Worm (Caenorhabditis elegans) whole organism, L2 larva: ENCODE measurements around the gene col-94.

Source experiments
- R02D3.7 ChIP-seq: fragments of 150-350 bp; optimal IDR thresholded peaks from 2 replicates; lab custom pipeline; 2014; ENCODE audit warnings: missing biosample characterization, missing genetic modification characterization
- ama-1 ChIP-seq: fragments of 150-350 bp; optimal IDR thresholded peaks from 2 replicates; lab custom pipeline; 2018; ENCODE audit warnings: inconsistent platforms
- egl-27 ChIP-seq: sonication (generic microtip); optimal IDR thresholded peaks from 3 replicates; lab custom pipeline; 2017; ENCODE audit warnings: missing biosample characterization, missing genetic modification reagents, missing genetic modification characterization
- lsy-2 ChIP-seq, 2 experiments: fragments of 150-350 bp in 1 of 2; sonication (generic microtip) in 1 of 2; optimal IDR thresholded peaks; 2 replicates each; lab custom pipeline; 2014 to 2017; ENCODE audit warnings: missing biosample characterization in 2 of 2, missing genetic modification characterization in 2 of 2
- nhr-12 ChIP-seq: fragments of 150-350 bp; optimal IDR thresholded peaks from 2 replicates; lab custom pipeline; 2014; ENCODE audit warnings: missing biosample characterization, missing genetic modification characterization
- unc-62 ChIP-seq: fragments of 150-350 bp; optimal IDR thresholded peaks from 2 replicates; lab custom pipeline; 2014; ENCODE audit warnings: missing biosample characterization, missing genetic modification reagents, missing genetic modification characterization

ce11 chrIII:10953160-10953559 lies 34.5 kb downstream of the col-94 start, which contains the start of gene zig-5:
- TF ChIP-seq unc-62 (GFP tag; lab: Kevin White, UChicago) (no peak), lsy-2 (tag; optimal IDR thresholded peaks at IDR 0.05; lab: Kevin White, UChicago) (no peak), R02D3.7 (tag; lab: Kevin White, UChicago) (no peak), ama-1 (lab: Kevin White, UChicago) (no peak), nhr-12 (tag; lab: Kevin White, UChicago) (no peak), egl-27 (no peak)
